Worm (Caenorhabditis elegans): ENCODE results near the gene pde-12.

pde-12 gene

ce11 chrIII:10856830-10857229 lies 12.0 kb upstream of the pde-12 start (continued):
- TF ChIP-seq efl-1 (GFP tag; optimal IDR thresholded peaks at IDR 0.05) (no peak), mel-28 (tag; optimal IDR thresholded peaks at IDR 0.05; ENCODE audit: borderline replicate concordance) (no peak), pbrm-1 (GFP tag; IDR thresholded peaks at IDR 0.05) (no peak), B0019.2 (GFP tag; conservative IDR thresholded peaks at IDR 0.05) (no peak), athp-1 (tag; optimal IDR thresholded peaks at IDR 0.05) (no peak), zfh-2 (GFP tag; conservative IDR thresholded peaks at IDR 0.05) (no peak), nhr-90 (tag; optimal IDR thresholded peaks at IDR 0.05) (no peak), bed-2 (GFP tag; IDR thresholded peaks at IDR 0.05) (peak; percentile 56; the same call in 1 of the 2 replicates), him-1 (tag; optimal IDR thresholded peaks at IDR 0.05) (no peak), ceh-79 (tag; optimal IDR thresholded peaks at IDR 0.05) (no peak), F37B4.10 (GFP tag; IDR thresholded peaks at IDR 0.05) (no peak), sptf-2 (GFP tag; optimal IDR thresholded peaks at IDR 0.05) (no peak), madf-8 (GFP tag; conservative IDR thresholded peaks at IDR 0.05) (no peak), B0261.1 (tag; optimal IDR thresholded peaks at IDR 0.05) (no peak), egl-44 (GFP tag; IDR thresholded peaks at IDR 0.05) (no peak), nhr-27 (tag; optimal IDR thresholded peaks at IDR 0.05) (no peak), hsf-1 (GFP tag; IDR thresholded peaks at IDR 0.05) (no peak), let-526 (GFP tag; IDR thresholded peaks at IDR 0.05) (no peak)

- TF ChIP-seq nhr-80 (tag; optimal IDR thresholded peaks at IDR 0.05) (no peak), sdz-38 (tag; optimal IDR thresholded peaks at IDR 0.05) (no peak), ztf-25 (GFP tag; IDR thresholded peaks at IDR 0.05) (no peak), C17E4.6 (GFP tag; IDR thresholded peaks at IDR 0.05) (no peak), Y53F4B.3 (GFP tag; IDR thresholded peaks at IDR 0.05) (no peak), nhr-90 (tag; optimal IDR thresholded peaks at IDR 0.05) (no peak), ceh-58 (GFP tag; IDR thresholded peaks at IDR 0.05) (no peak), attf-6 (GFP tag; IDR thresholded peaks at IDR 0.05) (no peak), unc-130 (GFP tag; optimal IDR thresholded peaks at IDR 0.05) (no peak), mxl-1 (tag; optimal IDR thresholded peaks at IDR 0.05) (no peak), hrde-1 (tag; optimal IDR thresholded peaks at IDR 0.05; ENCODE audit: borderline replicate concordance) (no peak), hmg-20 (GFP tag; IDR thresholded peaks at IDR 0.05) (no peak), rcor-1 (GFP tag; IDR thresholded peaks at IDR 0.05) (no peak), Y79H2A.3 (GFP tag; conservative IDR thresholded peaks at IDR 0.05) (no peak)
These were observed 10.6 kb upstream of the pde-12 start, which contains the start of gene Y39A1C.1 for ce11 chrIII:10855398-10855880. Gene Y39A1C.1, plus strand, starts transcription at chrIII:10855448.

DNA sequence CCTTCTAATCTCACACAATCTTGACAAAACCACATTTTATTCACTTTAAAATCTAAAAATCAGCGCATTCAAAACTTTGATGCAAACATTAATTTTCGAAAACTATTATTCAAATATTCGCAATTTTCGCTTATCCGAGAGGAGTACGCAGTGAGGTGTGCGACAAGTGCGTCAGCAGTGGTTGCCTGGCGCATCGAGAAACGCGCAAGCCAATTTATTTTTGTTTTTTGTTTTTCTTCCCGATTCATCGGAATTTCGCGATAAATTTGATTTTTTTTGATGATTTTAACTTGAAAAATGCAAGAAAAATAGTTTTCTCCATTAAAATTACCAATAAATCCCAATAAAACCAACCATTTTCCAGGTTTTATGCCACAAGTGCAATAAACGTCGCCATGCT lies 4.0 kb upstream of the pde-12 start, which contains the start of the genes fbxb-85 and hex-3:
Gene fbxb-85 (minus strand): TSS at position 106 of the 400 bp plus-strand sequence.
Gene hex-3 (plus strand): TSS at position 365 of the 400 bp plus-strand sequence.
- TF ChIP-seq ZK185.1 (tag; optimal IDR thresholded peaks at IDR 0.05; ENCODE audit: poor library complexity, severe bottlenecking) (peak; percentile 92), ets-4 (GFP tag; optimal IDR thresholded peaks at IDR 0.05) (no peak), madf-8 (GFP tag; conservative IDR thresholded peaks at IDR 0.05) (peak; percentile 73), chd-7 (tag; optimal IDR thresholded peaks at IDR 0.05) (no peak), Y79H2A.3 (GFP tag; conservative IDR thresholded peaks at IDR 0.05) (no peak; the same call in 1 of the 2 replicates), ztf-22 (GFP tag; optimal IDR thresholded peaks at IDR 0.05) (peak; percentile 19), lin-40 (tag; optimal IDR thresholded peaks at IDR 0.05) (peak; percentile 96), mcd-1 (GFP tag; IDR thresholded peaks at IDR 0.05) (peak; percentile 95), ceh-58 (GFP tag; IDR thresholded peaks at IDR 0.05) (no peak), hmg-1.2 (GFP tag; IDR thresholded peaks at IDR 0.05) (peak; percentile 70), repo-1 (tag; optimal IDR thresholded peaks at IDR 0.05) (peak; percentile 90), cebp-2 (GFP tag; IDR thresholded peaks at IDR 0.05) (no peak), zim-3 (tag; optimal IDR thresholded peaks at IDR 0.05) (peak; percentile 41), let-607 (tag; optimal IDR thresholded peaks at IDR 0.05) (peak; percentile 40 to 67), ccch-3 (GFP tag; optimal IDR thresholded peaks at IDR 0.05) (no peak), C06A6.2 (GFP tag; conservative IDR thresholded peaks at IDR 0.05) (peak; percentile 79), egl-44 (GFP tag; IDR thresholded peaks at IDR 0.05) (peak; percentile 63; the same call in 1 of the 2 replicates), K11D2.4 (GFP tag; IDR thresholded peaks at IDR 0.05) (peak; percentile 92), C17E4.6 (GFP tag; IDR thresholded peaks at IDR 0.05) (peak; percentile 83), egrh-3 (GFP tag; IDR thresholded peaks at IDR 0.05) (no peak), ceh-91 (GFP tag; IDR thresholded peaks at IDR 0.05) (peak; percentile 80), hsf-1 (GFP tag; IDR thresholded peaks at IDR 0.05) (peak; percentile 81)

Measured in whole organism, young adult.